Fruit fly (Drosophila melanogaster) whole organism, wandering third instar larva: ENCODE data around the gene CG18766.

Experiments
- CrebA ChIP-seq: fragments of 200-800 bp; sonication (Bioruptor generic); optimal IDR thresholded peaks from 2 replicates; lab custom pipeline; 2016; ENCODE audit warnings: missing biosample characterization, mild to moderate bottlenecking, missing genetic modification characterization, borderline replicate concordance
- Dfd ChIP-seq: fragments of >200 bp; optimal IDR thresholded peaks from 2 replicates; lab custom pipeline; 2017; ENCODE audit warnings: missing biosample characterization, missing genetic modification characterization
- Dif ChIP-seq: fragments of 200-275, 200-300 bp; sonication (Bioruptor generic); optimal IDR thresholded peaks from 2 replicates; lab custom pipeline; 2018; ENCODE audit warnings: missing biosample characterization, missing genetic modification characterization; ENCODE audit not compliant: partially characterized antibody
- Hnf4 ChIP-seq: fragments of 200-800 bp; sonication (Bioruptor generic); optimal IDR thresholded peaks from 2 replicates; lab custom pipeline; 2016; ENCODE audit warnings: missing biosample characterization, mild to moderate bottlenecking, missing genetic modification characterization
- Jra ChIP-seq: sonication (Bioruptor generic); optimal IDR thresholded peaks from 2 replicates; lab custom pipeline; 2016; ENCODE audit warnings: missing biosample characterization, missing genetic modification characterization
- Myc ChIP-seq: fragments of >200 bp; optimal IDR thresholded peaks from 2 replicates; lab custom pipeline; 2017
- Vsx2 ChIP-seq: fragments of 200-300, 225-300 bp; sonication (Bioruptor generic); optimal IDR thresholded peaks from 2 replicates; lab custom pipeline; 2018; ENCODE audit warnings: missing biosample characterization, missing genetic modification characterization; ENCODE audit not compliant: partially characterized antibody
- foxo ChIP-seq, 2 experiments: fragments of 200-800 bp; sonication (Bioruptor generic); optimal IDR thresholded peaks; 2 replicates in 1 of 2; 3 replicates in 1 of 2; lab custom pipeline; 2016 to 2017; ENCODE audit warnings: missing biosample characterization in 2 of 2, missing genetic modification characterization in 2 of 2
- fru ChIP-seq: fragments of 200-800 bp; sonication (Bioruptor generic); optimal IDR thresholded peaks from 3 replicates; lab custom pipeline; 2016; ENCODE audit warnings: missing biosample characterization, mild to moderate bottlenecking, missing genetic modification characterization
- h ChIP-seq: fragments of 200-800 bp; sonication (Bioruptor generic); optimal IDR thresholded peaks from 3 replicates; lab custom pipeline; 2016; ENCODE audit warnings: missing biosample characterization, mild to moderate bottlenecking, missing genetic modification characterization
- pan ChIP-seq: fragments of >200 bp; optimal IDR thresholded peaks from 2 replicates; lab custom pipeline; 2017
- sage ChIP-seq: fragments of 200-800 bp; sonication (Bioruptor generic); optimal IDR thresholded peaks from 2 replicates; lab custom pipeline; 2016; ENCODE audit warnings: missing biosample characterization, mild to moderate bottlenecking, missing genetic modification characterization
- usp ChIP-seq: fragments of >200 bp; optimal IDR thresholded peaks from 2 replicates; lab custom pipeline; 2017; ENCODE audit warnings: missing biosample characterization, missing genetic modification characterization

DNA sequence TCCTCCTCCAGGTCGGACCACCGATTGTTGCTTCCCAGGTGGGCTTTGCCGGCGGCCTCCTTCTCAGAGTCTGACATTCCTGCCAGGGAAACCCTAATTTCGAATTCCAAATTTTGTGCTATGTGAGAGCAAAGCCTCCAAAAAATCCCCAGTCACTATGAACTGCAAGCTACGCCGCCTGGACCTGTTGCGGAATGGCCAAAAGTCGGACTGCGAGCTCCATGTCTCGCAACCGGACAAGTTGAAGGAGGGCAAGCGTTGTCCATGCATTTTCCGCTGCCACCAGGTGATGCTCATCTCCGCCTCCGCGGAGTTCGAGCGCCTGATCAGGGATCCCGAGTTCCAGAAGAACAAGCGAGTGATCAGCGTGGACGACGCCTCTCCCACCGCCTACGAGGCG, 20.3 kb upstream of the CG18766 start, which contains the start of the genes CG14262 and CG14260:
- TF ChIP-seq h (no peak), pan (lab: Kevin White, UChicago) (no peak), Dfd (no peak), Jra (GFP tag; lab: Kevin White, UChicago) (no peak), fru (GFP tag; lab: Kevin White, UChicago) (no peak), Dif (GFP tag; lab: Kevin White, UChicago) (no peak), foxo (GFP tag; optimal IDR thresholded peaks at IDR 0.05; lab: Kevin White, UChicago) (no peak), usp (GFP tag; lab: Kevin White, UChicago) (no peak), Hnf4 (GFP tag; lab: Kevin White, UChicago) (no peak), Myc (lab: Kevin White, UChicago) (no peak), Vsx2 (GFP tag; lab: Kevin White, UChicago) (no peak), CrebA (GFP tag; lab: Kevin White, UChicago) (no peak), sage (no peak)
